Fruit fly (Drosophila melanogaster) S2 (cell line): ENCODE data around the gene vap.

Experiments
- CG8478 ChIP-seq: fragments of >200 bp; optimal IDR thresholded peaks from 2 replicates; lab custom pipeline; 2018
- CTCF ChIP-seq, 2 experiments: fragments of >200 bp; optimal IDR thresholded peaks; 2 replicates each; lab custom pipeline; 2018

- TF ChIP-seq CG8478 (no peak), CTCF (optimal IDR thresholded peaks at IDR 0.05; lab: Kevin White, UChicago) (no peak)
Measured at dm6 chrX:15950056-15950455, 55.6 kb downstream of the vap start.
